Fruit fly (Drosophila melanogaster) whole organism, pupa: ENCODE results near the gene CG13850.
A peak's percentile ranks its signal among the peaks of the same experiment; 100 is the strongest.

Experiments used
- CG10348 ChIP-seq: fragments of 200-800 bp; sonication (Bioruptor generic); IDR thresholded peaks from 2 replicates; pipeline ENCODE4 v1.3.6; 2022; ENCODE audit warnings: missing biosample characterization, missing genetic modification characterization
- CG12605 ChIP-seq: fragments of 200-800 bp; sonication (Bioruptor generic); IDR thresholded peaks from 2 replicates; pipeline ENCODE4 v1.3.6; 2022; ENCODE audit warnings: missing biosample characterization, missing genetic modification characterization
- CG13204 ChIP-seq: fragments of 200-800 bp; sonication (Bioruptor generic); optimal IDR thresholded peaks from 2 replicates; lab custom pipeline; 2018; ENCODE audit warnings: missing biosample characterization, mild to moderate bottlenecking, missing genetic modification characterization, moderate library complexity
- CG14655 ChIP-seq: fragments of 200-800 bp; sonication (Bioruptor generic); optimal IDR thresholded peaks from 3 replicates; lab custom pipeline; 2017; ENCODE audit warnings: mild to moderate bottlenecking, missing biosample characterization, missing genetic modification reagents, missing genetic modification characterization
- CG15710 ChIP-seq: fragments of 200-800 bp; sonication (Bioruptor generic); optimal IDR thresholded peaks from 2 replicates; lab custom pipeline; 2018; ENCODE audit warnings: missing biosample characterization, mild to moderate bottlenecking, missing genetic modification characterization, moderate library complexity
- CG17806 ChIP-seq: fragments of 200-800 bp; sonication (Bioruptor generic); optimal IDR thresholded peaks from 2 replicates; lab custom pipeline; 2018; ENCODE audit warnings: missing biosample characterization, mild to moderate bottlenecking, missing genetic modification characterization, moderate library complexity
- CG32121 ChIP-seq: fragments of 200-800 bp; sonication (Bioruptor generic); IDR thresholded peaks from 2 replicates; pipeline ENCODE4 v1.3.6; 2022; ENCODE audit warnings: missing biosample characterization, missing genetic modification characterization
- CG34367 ChIP-seq: fragments of 200-800 bp; sonication (Bioruptor generic); optimal IDR thresholded peaks from 2 replicates; lab custom pipeline; 2018; ENCODE audit warnings: missing biosample characterization, mild to moderate bottlenecking, missing genetic modification characterization
- CG4496 ChIP-seq: fragments of 200-800 bp; sonication (Bioruptor generic); IDR thresholded peaks from 3 replicates; pipeline ENCODE4 v1.3.6; 2022; ENCODE audit warnings: missing biosample characterization, missing genetic modification characterization
- CG8159 ChIP-seq: fragments of 200-800 bp; sonication (Bioruptor generic); optimal IDR thresholded peaks from 3 replicates; lab custom pipeline; 2018; ENCODE audit warnings: missing biosample characterization, mild to moderate bottlenecking, missing genetic modification characterization, moderate library complexity
- CG8301 ChIP-seq: fragments of 200-800 bp; sonication (Bioruptor generic); optimal IDR thresholded peaks from 2 replicates; lab custom pipeline; 2018; ENCODE audit warnings: missing biosample characterization, mild to moderate bottlenecking, missing genetic modification characterization
- CG9948 ChIP-seq: fragments of 200-800 bp; sonication (Bioruptor generic); optimal IDR thresholded peaks from 2 replicates; lab custom pipeline; 2018; ENCODE audit warnings: missing biosample characterization, mild to moderate bottlenecking, missing genetic modification characterization, moderate library complexity
- D1 ChIP-seq: fragments of 200-800 bp; sonication (Bioruptor generic); optimal IDR thresholded peaks from 2 replicates; lab custom pipeline; 2018; ENCODE audit warnings: missing biosample characterization, mild to moderate bottlenecking, missing genetic modification characterization, moderate library complexity
- EcR ChIP-seq: fragments of 200-800 bp; sonication (Bioruptor generic); optimal IDR thresholded peaks from 3 replicates; lab custom pipeline; 2019; ENCODE audit warnings: missing biosample characterization, missing genetic modification characterization, mild to moderate bottlenecking, moderate library complexity, missing genetic modification reagents
- Ets98B ChIP-seq: fragments of 200-800 bp; sonication (Bioruptor generic); IDR thresholded peaks from 2 replicates; pipeline ENCODE4 v1.3.6; 2022; ENCODE audit warnings: missing biosample characterization, missing genetic modification characterization
- Pif1A ChIP-seq: fragments of 200-800 bp; sonication (Bioruptor generic); optimal IDR thresholded peaks from 3 replicates; lab custom pipeline; 2016; ENCODE audit warnings: missing biosample characterization, missing genetic modification characterization
- Pif1B ChIP-seq: fragments of 200-800 bp; sonication (Bioruptor generic); optimal IDR thresholded peaks from 3 replicates; lab custom pipeline; 2016; ENCODE audit warnings: missing biosample characterization, missing genetic modification characterization
- Snoo ChIP-seq: fragments of 200-800 bp; sonication (Bioruptor generic); optimal IDR thresholded peaks from 3 replicates; lab custom pipeline; 2017; ENCODE audit warnings: missing biosample characterization, mild to moderate bottlenecking, missing genetic modification characterization, inconsistent platforms
- fd96Ca ChIP-seq: fragments of 200-800 bp; sonication (Bioruptor generic); IDR thresholded peaks from 3 replicates; pipeline ENCODE4 v1.3.6; 2022; ENCODE audit warnings: missing biosample characterization, missing genetic modification characterization
- gl ChIP-seq: fragments of 200-800 bp; sonication (Bioruptor generic); optimal IDR thresholded peaks from 2 replicates; lab custom pipeline; 2018; ENCODE audit warnings: missing biosample characterization, mild to moderate bottlenecking, missing genetic modification characterization
- rn ChIP-seq: fragments of 200-800 bp; sonication (Bioruptor generic); IDR thresholded peaks from 2 replicates; pipeline ENCODE4 v1.3.6; 2022; ENCODE audit warnings: missing biosample characterization, missing genetic modification characterization

The CG13850 gene

dm6 chr3R:22375674-22376073 lies 35.0 kb downstream of the CG13850 start, which contains the start of gene CG18596:
CG18596 (plus strand) TSS chr3R:22375923.
- TF ChIP-seq D1 (tag; lab: Kevin White, UChicago) (no peak), CG17806 (tag; lab: Kevin White, UChicago) (no peak), EcR (no peak), CG8301 (tag; lab: Kevin White, UChicago) (no peak), Pif1B (no peak)

- TF ChIP-seq rn (GFP tag; lab: Robert Waterston, UW) (no peak), Pif1A (GFP tag; lab: Kevin White, UChicago) (no peak), CG9948 (no peak), CG13204 (GFP tag; lab: Kevin White, UChicago) (no peak), CG34367 (no peak), CG32121 (GFP tag; lab: Robert Waterston, UW) (no peak), Ets98B (no peak), D1 (tag; lab: Kevin White, UChicago) (no peak), CG8301 (tag; lab: Kevin White, UChicago) (no peak), CG14655 (GFP tag; lab: Kevin White, UChicago) (no peak), CG10348 (GFP tag; lab: Robert Waterston, UW) (no peak), CG12605 (GFP tag; lab: Robert Waterston, UW) (no peak), fd96Ca (GFP tag; lab: Robert Waterston, UW) (no peak), Snoo (no peak), Pif1B (no peak), EcR (no peak), gl (no peak), CG17806 (tag; lab: Kevin White, UChicago) (no peak), CG15710 (tag; lab: Kevin White, UChicago) (no peak)
Observed at dm6 chr3R:22372535-22372934, 38.2 kb downstream of the CG13850 start, which contains the start of gene CG7069. CG7069 (plus strand) TSS chr3R:22372835.

- TF ChIP-seq CG15710 (tag; lab: Kevin White, UChicago) (peak; percentile 55), CG8301 (tag; lab: Kevin White, UChicago) (peak; percentile 11), Pif1B (peak; percentile 80), rn (GFP tag; lab: Robert Waterston, UW) (peak; percentile 69), CG12605 (GFP tag; lab: Robert Waterston, UW) (peak; percentile 68), Pif1A (GFP tag; lab: Kevin White, UChicago) (peak; percentile 67), CG34367 (no peak), CG13204 (GFP tag; lab: Kevin White, UChicago) (no peak), CG32121 (GFP tag; lab: Robert Waterston, UW) (peak; percentile 64), CG17806 (tag; lab: Kevin White, UChicago) (peak; percentile 11), D1 (tag; lab: Kevin White, UChicago) (no peak), CG14655 (GFP tag; lab: Kevin White, UChicago) (no peak), CG4496 (peak; percentile 72), fd96Ca (GFP tag; lab: Robert Waterston, UW) (peak; percentile 77), gl (no peak), CG9948 (peak; percentile 32), Ets98B (peak; percentile 63), Snoo (peak; percentile 74)
Observed at dm6 chr3R:22368777-22369214, 41.9 kb downstream of the CG13850 start.

- TF ChIP-seq CG32121 (GFP tag; lab: Robert Waterston, UW): peak; percentile 20; the same call in 1 of the 2 replicates
- TF ChIP-seq CG12605 (GFP tag; lab: Robert Waterston, UW): no peak
- TF ChIP-seq Pif1A (GFP tag; lab: Kevin White, UChicago): no peak
- TF ChIP-seq CG4496: peak; percentile 85
- TF ChIP-seq EcR: peak; percentile 71
- no peak for TF ChIP-seq rn (GFP tag; lab: Robert Waterston, UW)
- peak; percentile 30; the same call in 1 of the 3 replicates for TF ChIP-seq fd96Ca (GFP tag; lab: Robert Waterston, UW)
Observed at dm6 chr3R:22368077-22368776, 42.5 kb downstream of the CG13850 start.

- TF ChIP-seq CG14655 (GFP tag; lab: Kevin White, UChicago) (peak; percentile 60), CG10348 (GFP tag; lab: Robert Waterston, UW) (no peak), Pif1A (GFP tag; lab: Kevin White, UChicago) (peak; percentile 18), CG15710 (tag; lab: Kevin White, UChicago) (peak; percentile 40), CG8159 (tag; lab: Kevin White, UChicago) (peak; percentile 50), Snoo (peak; percentile 2), gl (peak; percentile 35), CG12605 (GFP tag; lab: Robert Waterston, UW) (peak; percentile 48; the same call in 1 of the 2 replicates), CG9948 (peak; percentile 9), CG8301 (tag; lab: Kevin White, UChicago) (peak; percentile 28), rn (GFP tag; lab: Robert Waterston, UW) (no peak), CG4496 (peak; percentile 63; the same call in 2 of the 3 replicates), fd96Ca (GFP tag; lab: Robert Waterston, UW) (no peak), D1 (tag; lab: Kevin White, UChicago) (no peak), CG34367 (peak; percentile 61), CG17806 (tag; lab: Kevin White, UChicago) (peak; percentile 29)
- TF ChIP-seq, all 21 proteins: peak for 12
Observed at dm6 chr3R:22367126-22368076, 43.3 kb downstream of the CG13850 start, which contains the start of the genes Polr3F and PyK. Polr3F (minus strand) TSS chr3R:22367373. PyK (plus strand) TSS chr3R:22367536.
